Fruit fly (Drosophila melanogaster) whole organism, embryonic: ENCODE measurements around the gene CG3104.

ENCODE experiments used
- ATbp ChIP-seq: fragments of 200-800 bp; sonication (Bioruptor generic); optimal IDR thresholded peaks from 2 replicates; lab custom pipeline; 2017; ENCODE audit warnings: missing biosample characterization, mild to moderate bottlenecking, missing genetic modification characterization, missing genetic modification reagents
- BEAF-32 ChIP-seq: fragments of 200-800 bp; sonication (Bioruptor generic); optimal IDR thresholded peaks from 3 replicates; lab custom pipeline; 2017; ENCODE audit warnings: missing biosample characterization, missing genetic modification characterization, mild to moderate bottlenecking, moderate library complexity, missing genetic modification reagents
- BtbVII ChIP-seq: fragments of 200-800 bp; sonication (Bioruptor generic); optimal IDR thresholded peaks from 3 replicates; lab custom pipeline; 2017; ENCODE audit warnings: missing biosample characterization, mild to moderate bottlenecking, missing genetic modification characterization
- CG10366 ChIP-seq: fragments of 200-800 bp; sonication (Bioruptor generic); IDR thresholded peaks from 2 replicates; pipeline ENCODE4 v1.3.6; 2022; ENCODE audit warnings: missing biosample characterization, missing genetic modification characterization
- CG10543 ChIP-seq: fragments of 200-800 bp; sonication (Bioruptor generic); optimal IDR thresholded peaks from 3 replicates; lab custom pipeline; 2017; ENCODE audit warnings: missing biosample characterization, mild to moderate bottlenecking, missing genetic modification characterization, moderate library complexity
- CG12071 ChIP-seq: fragments of 200-800 bp; sonication (Bioruptor generic); optimal IDR thresholded peaks from 3 replicates; lab custom pipeline; 2018; ENCODE audit warnings: missing biosample characterization, mild to moderate bottlenecking, missing genetic modification characterization
- CG13424 ChIP-seq: fragments of 200-800 bp; sonication (Bioruptor generic); optimal IDR thresholded peaks from 2 replicates; lab custom pipeline; 2019; ENCODE audit warnings: missing biosample characterization, mild to moderate bottlenecking, missing genetic modification characterization, moderate library complexity
- CG17359 ChIP-seq: fragments of 200-800 bp; sonication (Bioruptor generic); optimal IDR thresholded peaks from 3 replicates; lab custom pipeline; 2018; ENCODE audit warnings: missing biosample characterization, mild to moderate bottlenecking, missing genetic modification characterization, moderate library complexity
- CG17385 ChIP-seq: fragments of 200-800 bp; sonication (Bioruptor generic); optimal IDR thresholded peaks from 3 replicates; lab custom pipeline; 2018; ENCODE audit warnings: missing biosample characterization, mild to moderate bottlenecking, missing genetic modification characterization
- CG18262 ChIP-seq: fragments of 200-800 bp; optimal IDR thresholded peaks from 3 replicates; lab custom pipeline; 2019; ENCODE audit warnings: missing biosample characterization, mild to moderate bottlenecking, missing genetic modification characterization, moderate library complexity
- CG18599 ChIP-seq: fragments of 200-800 bp; sonication (Bioruptor generic); optimal IDR thresholded peaks from 3 replicates; lab custom pipeline; 2017; ENCODE audit warnings: missing biosample characterization, missing genetic modification characterization, mild to moderate bottlenecking, moderate library complexity, missing genetic modification reagents
- CG3281 ChIP-seq: fragments of 200-800 bp; sonication (Bioruptor generic); optimal IDR thresholded peaks from 3 replicates; lab custom pipeline; 2017; ENCODE audit warnings: missing biosample characterization, mild to moderate bottlenecking, missing genetic modification characterization
- CG4360 ChIP-seq: fragments of 200-800 bp; sonication (Bioruptor generic); IDR thresholded peaks from 2 replicates; pipeline ENCODE4 v1.3.6; 2022; ENCODE audit warnings: missing biosample characterization, missing genetic modification characterization
- CG4730 ChIP-seq: fragments of 200-800 bp; sonication (Bioruptor generic); IDR thresholded peaks from 2 replicates; pipeline ENCODE4 v1.3.6; 2022; ENCODE audit warnings: missing biosample characterization, missing genetic modification characterization
- CG7556 ChIP-seq: fragments of 200-800 bp; sonication (Bioruptor generic); optimal IDR thresholded peaks from 2 replicates; lab custom pipeline; 2017; ENCODE audit warnings: missing biosample characterization, mild to moderate bottlenecking, missing genetic modification characterization
- CG7987 ChIP-seq: fragments of 200-800 bp; sonication (Bioruptor generic); optimal IDR thresholded peaks from 2 replicates; lab custom pipeline; 2018; ENCODE audit warnings: missing biosample characterization, mild to moderate bottlenecking, missing genetic modification characterization, moderate library complexity
- CG8290 ChIP-seq, 3 experiments: fragments of 200-800 bp; sonication (Bioruptor generic); optimal IDR thresholded peaks; 2 replicates each; lab custom pipeline; 2016 to 2019; ENCODE audit warnings: missing biosample characterization in 3 of 3, missing genetic modification characterization in 3 of 3, mild to moderate bottlenecking in 2 of 3, moderate library complexity in 1 of 3
- D19A ChIP-seq: fragments of 200-800 bp; optimal IDR thresholded peaks from 3 replicates; lab custom pipeline; 2019; ENCODE audit warnings: missing biosample characterization, mild to moderate bottlenecking, missing genetic modification characterization, moderate library complexity
- Eip74EF ChIP-seq, 2 experiments: fragments of 200-800 bp in 1 of 2; fragments of >200 bp in 1 of 2; sonication (Bioruptor generic) in 1 of 2; optimal IDR thresholded peaks; 2 replicates each; lab custom pipeline; 2017 to 2019; ENCODE audit warnings: missing biosample characterization in 2 of 2, missing genetic modification characterization in 2 of 2, mild to moderate bottlenecking in 1 of 2, moderate library complexity in 1 of 2
- Fer1 ChIP-seq: fragments of 200-800 bp; sonication (Bioruptor generic); optimal IDR thresholded peaks from 2 replicates; lab custom pipeline; 2017; ENCODE audit warnings: missing biosample characterization, mild to moderate bottlenecking, missing genetic modification characterization
- Gug ChIP-seq: fragments of 200-800 bp; sonication (Bioruptor generic); IDR thresholded peaks from 4 replicates; pipeline ENCODE4 v1.3.6; 2022; ENCODE audit warnings: missing biosample characterization, missing genetic modification characterization
- Med ChIP-seq: fragments of 200-800 bp; sonication (Bioruptor generic); peaks from one replicate; lab custom pipeline; 2016; ENCODE audit warnings: missing biosample characterization, missing genetic modification characterization, mild to moderate bottlenecking, inconsistent platforms, moderate library complexity
- Mes4 ChIP-seq: fragments of 200-800 bp; sonication (Bioruptor generic); optimal IDR thresholded peaks from 2 replicates; lab custom pipeline; 2016; ENCODE audit warnings: missing biosample characterization, missing genetic modification characterization
- NC2β ChIP-seq: fragments of 200-800 bp; sonication (Bioruptor generic); optimal IDR thresholded peaks from 2 replicates; lab custom pipeline; 2016; ENCODE audit warnings: missing biosample characterization, missing genetic modification characterization
- Nf-YB ChIP-seq: fragments of 200-800 bp; sonication (Bioruptor generic); optimal IDR thresholded peaks from 3 replicates; lab custom pipeline; 2019; ENCODE audit warnings: missing biosample characterization, mild to moderate bottlenecking, missing genetic modification characterization, moderate library complexity
- NfI ChIP-seq: fragments of 200-800 bp; sonication (Bioruptor generic); optimal IDR thresholded peaks from 3 replicates; lab custom pipeline; 2018; ENCODE audit warnings: missing biosample characterization, mild to moderate bottlenecking, missing genetic modification characterization, moderate library complexity
- PHDP ChIP-seq: fragments of 200-800 bp; sonication (Bioruptor generic); optimal IDR thresholded peaks from 3 replicates; lab custom pipeline; 2018; ENCODE audit warnings: missing biosample characterization, mild to moderate bottlenecking, missing genetic modification characterization, moderate library complexity
- Ptx1 ChIP-seq: fragments of 200-800 bp; sonication (Bioruptor generic); IDR thresholded peaks from 2 replicates; pipeline ENCODE4 v1.3.6; 2022; ENCODE audit warnings: missing biosample characterization, missing genetic modification characterization
- Rx ChIP-seq: fragments of 200-800 bp; sonication (Bioruptor generic); IDR thresholded peaks from 2 replicates; pipeline ENCODE4 v1.3.6; 2022; ENCODE audit warnings: missing biosample characterization, missing genetic modification characterization
- Tbp ChIP-seq: fragments of >200 bp; optimal IDR thresholded peaks from 2 replicates; lab custom pipeline; 2018; ENCODE audit warnings: missing biosample characterization, missing genetic modification characterization
- Xrp1 ChIP-seq: fragments of 200-800 bp; sonication (Bioruptor generic); IDR thresholded peaks from 2 replicates; pipeline ENCODE4 v1.3.6; 2022; ENCODE audit warnings: missing biosample characterization, missing genetic modification characterization
- ase ChIP-seq: fragments of 200-800 bp; sonication (Bioruptor generic); IDR thresholded peaks from 3 replicates; pipeline ENCODE4 v1.3.6; 2022; ENCODE audit warnings: missing biosample characterization, missing genetic modification characterization
- cwo ChIP-seq: fragments of 200-800 bp; sonication (Bioruptor generic); optimal IDR thresholded peaks from 3 replicates; lab custom pipeline; 2017; ENCODE audit warnings: missing biosample characterization, missing genetic modification characterization, mild to moderate bottlenecking, moderate library complexity, missing genetic modification reagents
- danr ChIP-seq: fragments of 200-800 bp; sonication (Bioruptor generic); IDR thresholded peaks from 2 replicates; pipeline ENCODE4 v1.3.6; 2022; ENCODE audit warnings: missing biosample characterization, missing genetic modification characterization
- esg ChIP-seq: fragments of 200-800 bp; sonication (Bioruptor generic); conservative IDR thresholded peaks from 2 replicates; pipeline ENCODE4 v1.3.6; 2022; ENCODE audit warnings: missing biosample characterization, missing genetic modification characterization
- fd96Cb ChIP-seq: fragments of 200-800 bp; sonication (Bioruptor generic); optimal IDR thresholded peaks from 2 replicates; lab custom pipeline; 2018; ENCODE audit warnings: missing biosample characterization, mild to moderate bottlenecking, missing genetic modification characterization, moderate library complexity
- kay ChIP-seq: fragments of 200-800 bp; sonication (Bioruptor generic); optimal IDR thresholded peaks from 2 replicates; lab custom pipeline; 2016; ENCODE audit warnings: missing biosample characterization, missing genetic modification characterization
- maf-S ChIP-seq: fragments of 200-800 bp; sonication (Bioruptor generic); optimal IDR thresholded peaks from 2 replicates; lab custom pipeline; 2016; ENCODE audit warnings: missing biosample characterization, missing genetic modification characterization
- onecut ChIP-seq: fragments of 200-800 bp; sonication (Bioruptor generic); IDR thresholded peaks from 2 replicates; pipeline ENCODE4 v1.3.6; 2022; ENCODE audit warnings: missing biosample characterization, missing genetic modification characterization
- pan ChIP-seq, 4 experiments: fragments of >200 bp in 3 of 4; fragments of 200-800 bp in 1 of 4; sonication (Bioruptor generic) in 1 of 4; optimal IDR thresholded peaks in 3 of 4; IDR thresholded peaks in 1 of 4; 2 replicates each; pipeline versions ENCODE4 v1.3.6 to Lab custom; 2017 to 2022; ENCODE audit warnings: missing biosample characterization in 2 of 4, missing genetic modification characterization in 2 of 4, mixed read lengths in 1 of 4
- phol ChIP-seq: fragments of 200-800 bp; sonication (Bioruptor generic); optimal IDR thresholded peaks from 3 replicates; lab custom pipeline; 2018; ENCODE audit warnings: missing biosample characterization, mild to moderate bottlenecking, missing genetic modification characterization, moderate library complexity
- seq ChIP-seq: fragments of 200-800 bp; sonication (Bioruptor generic); IDR thresholded peaks from 2 replicates; pipeline ENCODE4 v1.3.6; 2022; ENCODE audit warnings: missing biosample characterization, missing genetic modification characterization
- slbo ChIP-seq: fragments of 200-800 bp; sonication (Bioruptor generic); IDR thresholded peaks from 2 replicates; pipeline ENCODE4 v1.3.6; 2022; ENCODE audit warnings: missing biosample characterization, missing genetic modification characterization
- so ChIP-seq: fragments of 200-800 bp; sonication (Bioruptor generic); IDR thresholded peaks from 3 replicates; pipeline ENCODE4 v1.3.6; 2022; ENCODE audit warnings: missing biosample characterization, missing genetic modification characterization
- stc ChIP-seq: fragments of 200-800 bp; sonication (Bioruptor generic); IDR thresholded peaks from 2 replicates; pipeline ENCODE4 v1.3.6; 2022; ENCODE audit warnings: missing biosample characterization, missing genetic modification characterization
- tup ChIP-seq: fragments of 200-800 bp; sonication (Bioruptor generic); optimal IDR thresholded peaks from 2 replicates; lab custom pipeline; 2016; ENCODE audit warnings: missing biosample characterization, mild to moderate bottlenecking, missing genetic modification characterization, moderate library complexity
- unpg ChIP-seq: fragments of 200-800 bp; sonication (Bioruptor generic); optimal IDR thresholded peaks from 3 replicates; lab custom pipeline; 2018; ENCODE audit warnings: missing biosample characterization, mild to moderate bottlenecking, missing genetic modification characterization, moderate library complexity
- yki ChIP-seq: fragments of >200 bp; optimal IDR thresholded peaks from 3 replicates; lab custom pipeline; 2018

The CG3104 gene

dm6 chr2L:2872309-2872932, 16.8 kb upstream of the CG3104 start (continued):
- TF ChIP-seq NfI (GFP tag; lab: Kevin White, UChicago) = peak; percentile 32
- peak; percentile 28; the same call in 1 of the 2 replicates for TF ChIP-seq stc (GFP tag; lab: Robert Waterston, UW)
- TF ChIP-seq yki (lab: Kevin White, UChicago) = no peak
- peak; percentile 49 for TF ChIP-seq CG17359 (tag; lab: Kevin White, UChicago)
- no peak for TF ChIP-seq Mes4 (GFP tag; lab: Kevin White, UChicago)
- peak; percentile 91 for TF ChIP-seq CG7987 (GFP tag; lab: Kevin White, UChicago)
- TF ChIP-seq phol (tag; lab: Kevin White, UChicago) = peak; percentile 19
- TF ChIP-seq fd96Cb = peak; percentile 17
- TF ChIP-seq NC2β (GFP tag; lab: Kevin White, UChicago) = no peak
- no peak for TF ChIP-seq onecut (GFP tag; lab: Robert Waterston, UW)
- TF ChIP-seq Fer1 = peak; percentile 56
- TF ChIP-seq esg (GFP tag; lab: Robert Waterston, UW) = 0 out of 2 replicates have a peak, but pooled peaks have one; percentile 17
- no peak for TF ChIP-seq kay (GFP tag; lab: Kevin White, UChicago)
- TF ChIP-seq CG18262 (tag; lab: Kevin White, UChicago) = peak; percentile 17
- TF ChIP-seq danr (GFP tag; lab: Robert Waterston, UW) = peak; percentile 13; the same call in 1 of the 2 replicates
- peak; percentile 46; the same call in 1 of the 2 replicates for TF ChIP-seq seq (GFP tag; lab: Robert Waterston, UW)
- TF ChIP-seq CG7556 = peak; percentile 46
- peak; percentile 66 for TF ChIP-seq Ptx1 (GFP tag; lab: Robert Waterston, UW)
- 0 out of 3 replicates have a peak, but pooled peaks have one; percentile 17 for TF ChIP-seq ase
- peak; percentile 11 for TF ChIP-seq Nf-YB (GFP tag; lab: Kevin White, UChicago)
- TF ChIP-seq CG4360 (GFP tag; lab: Robert Waterston, UW) = no peak
- no peak for TF ChIP-seq maf-S (GFP tag; lab: Kevin White, UChicago)
- peak; percentile 13 for TF ChIP-seq PHDP (tag; lab: Kevin White, UChicago)
- TF ChIP-seq D19A (tag; lab: Kevin White, UChicago) = peak; percentile 55
- TF ChIP-seq Xrp1 (GFP tag; lab: Robert Waterston, UW) = peak; percentile 49; the same call in 1 of the 2 replicates
- 0 out of 3 replicates have a peak, but pooled peaks have one; percentile 43 for TF ChIP-seq so (GFP tag; lab: Robert Waterston, UW)
- TF ChIP-seq CG10366 (GFP tag; lab: Robert Waterston, UW) = peak; percentile 25; the same call in 1 of the 2 replicates
- peak; percentile 78 for TF ChIP-seq CG18599
- peak; percentile 50 for TF ChIP-seq ATbp (GFP tag; lab: Kevin White, UChicago)
- TF ChIP-seq CG12071 (GFP tag; lab: Kevin White, UChicago) = peak; percentile 36
- no peak for TF ChIP-seq Rx (GFP tag; lab: Robert Waterston, UW)
- peak; percentile 12 for TF ChIP-seq unpg (GFP tag; lab: Kevin White, UChicago)
- TF ChIP-seq CG4730 (GFP tag; lab: Robert Waterston, UW) = peak; percentile 45; the same call in 1 of the 2 replicates
- peak; percentile 71 for TF ChIP-seq cwo
- TF ChIP-seq CG8290 (GFP tag; optimal IDR thresholded peaks at IDR 0.05; lab: Kevin White, UChicago) = no peak
- TF ChIP-seq CG8290 (tag; optimal IDR thresholded peaks at IDR 0.05; lab: Kevin White, UChicago) = peak in 1 of 2 experiments; percentile 41
- TF ChIP-seq BEAF-32 (GFP tag; lab: Kevin White, UChicago) = no peak
- TF ChIP-seq Gug (GFP tag; lab: Robert Waterston, UW) = 0 out of 4 replicates have a peak, but pooled peaks have one; percentile 5
- peak; percentile 63 for TF ChIP-seq slbo (GFP tag; lab: Robert Waterston, UW)
- TF ChIP-seq CG13424 = peak; percentile 45
- no peak for TF ChIP-seq pan (optimal IDR thresholded peaks at IDR 0.05; lab: Kevin White, UChicago)
- peak in 1 of 2 experiments; percentile 63 for TF ChIP-seq pan (GFP tag; optimal IDR thresholded peaks at IDR 0.05 in 1 of 2, IDR thresholded peaks at IDR 0.05 in 1 of 2)
- peak; percentile 80 for TF ChIP-seq Med (GFP tag; lab: Kevin White, UChicago)
- TF ChIP-seq Tbp (GFP tag; lab: Kevin White, UChicago) = no peak
- peak; percentile 51 for TF ChIP-seq BtbVII (GFP tag; lab: Kevin White, UChicago)
- TF ChIP-seq CG3281 (GFP tag; lab: Kevin White, UChicago) = peak; percentile 34
- TF ChIP-seq tup (GFP tag; lab: Kevin White, UChicago) = peak; percentile 20
- TF ChIP-seq CG17385 (GFP tag; lab: Kevin White, UChicago) = peak; percentile 30
- TF ChIP-seq Eip74EF (GFP tag; optimal IDR thresholded peaks at IDR 0.05; lab: Kevin White, UChicago) = peak in 1 of 2 experiments; percentile 85
- TF ChIP-seq CG10543 (GFP tag; lab: Kevin White, UChicago) = peak; percentile 29
